Worm (Caenorhabditis elegans) whole organism, L1 larva: ENCODE results near the gene twk-43.

Experiments used
- efl-1 ChIP-seq, 4 experiments: fragments of 150-350 bp; optimal IDR thresholded peaks in 3 of 4; peaks in 1 of 4; 1 replicate in 1 of 4; 2 replicates in 3 of 4; lab custom pipeline; 2014; ENCODE audit warnings: missing biosample characterization in 2 of 4, missing genetic modification characterization in 2 of 4, missing genetic modification reagents in 2 of 4
- egl-27 ChIP-seq, 2 experiments: fragments of 150-350 bp in 1 of 2; sonication (generic microtip); optimal IDR thresholded peaks; 3 replicates each; lab custom pipeline; 2017 to 2018; ENCODE audit warnings: missing biosample characterization in 2 of 2, missing genetic modification characterization in 2 of 2, missing genetic modification reagents in 2 of 2
- elt-3 ChIP-seq, 6 experiments: fragments of 150-350 bp in 1 of 6; sonication (generic microtip); optimal IDR thresholded peaks; 2 replicates each; lab custom pipeline; 2017 to 2018; ENCODE audit warnings: missing biosample characterization in 6 of 6, missing genetic modification characterization in 6 of 6, inconsistent platforms in 1 of 6
- lsy-2 ChIP-seq, 2 experiments: fragments of 150-350 bp; optimal IDR thresholded peaks; 2 replicates each; lab custom pipeline; 2014; ENCODE audit warnings: missing biosample characterization in 2 of 2, missing genetic modification characterization in 2 of 2
- nhr-12 ChIP-seq: sonication (generic microtip); optimal IDR thresholded peaks from 2 replicates; lab custom pipeline; 2017; ENCODE audit warnings: missing biosample characterization, missing genetic modification characterization
- unc-86 ChIP-seq: sonication (generic microtip); optimal IDR thresholded peaks from 2 replicates; lab custom pipeline; 2016; ENCODE audit warnings: missing genetic modification characterization, missing compliant biosample characterization
- ztf-4 ChIP-seq: fragments of 150-350 bp; optimal IDR thresholded peaks from 2 replicates; lab custom pipeline; 2014; ENCODE audit warnings: missing biosample characterization, missing genetic modification characterization

DNA sequence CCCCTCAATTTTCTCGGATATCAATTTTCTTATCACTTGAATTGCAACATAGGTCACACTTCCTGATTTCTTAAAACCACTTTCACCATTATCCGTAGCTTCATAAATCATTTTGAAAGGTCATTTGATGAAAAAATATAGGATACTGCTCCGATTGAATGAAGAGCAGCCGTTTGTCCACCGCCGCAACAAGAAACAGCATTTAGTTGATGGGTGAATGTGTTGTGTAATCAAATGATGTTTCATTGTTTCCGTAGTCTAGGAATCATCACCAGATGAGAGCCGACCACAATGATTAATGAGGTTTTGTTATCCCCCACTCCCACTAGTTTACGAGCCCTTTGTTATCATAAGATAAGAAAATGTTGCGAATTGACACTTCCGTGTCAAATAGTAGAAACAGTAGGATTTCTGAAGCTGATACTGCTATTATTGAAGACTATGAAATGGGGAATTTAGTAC, at the start of gene twk-43:
- TF ChIP-seq egl-27 (tag; optimal IDR thresholded peaks at IDR 0.05; lab: Kevin White, UChicago) = no peak
- TF ChIP-seq lsy-2 (tag; optimal IDR thresholded peaks at IDR 0.05; lab: Kevin White, UChicago) = peak in 1 of 2 experiments; percentile 2
- TF ChIP-seq ztf-4 (tag; lab: Kevin White, UChicago) = no peak
- no peak for TF ChIP-seq elt-3 (tag; optimal IDR thresholded peaks at IDR 0.05; lab: Kevin White, UChicago)
- TF ChIP-seq nhr-12 (tag; lab: Kevin White, UChicago) = no peak
- TF ChIP-seq unc-86 (tag; lab: Kevin White, UChicago) = no peak
- no peak for TF ChIP-seq efl-1 (optimal IDR thresholded peaks at IDR 0.05; lab: Kevin White, UChicago)
- TF ChIP-seq efl-1 (GFP tag; optimal IDR thresholded peaks at IDR 0.05 in 1 of 2; lab: Kevin White, UChicago) = no peak
